Worm (Caenorhabditis elegans) whole organism, late embryonic: Measurements from ENCODE around the gene Y25C1A.13.

ENCODE experiments used
- C38D4.7 ChIP-seq: fragments of 200-800 bp; sonication (Bioruptor generic); optimal IDR thresholded peaks from 2 replicates; lab custom pipeline; 2018; ENCODE audit warnings: mild to moderate bottlenecking, missing genetic modification characterization, moderate library complexity, missing compliant biosample characterization
- K09A11.1 ChIP-seq: sonication (generic microtip); optimal IDR thresholded peaks from 2 replicates; lab custom pipeline; 2017; ENCODE audit warnings: antibody characterized with exemption, mild to moderate bottlenecking, missing genetic modification characterization, missing compliant biosample characterization; ENCODE audit not compliant: insufficient read depth
- ahr-1 ChIP-seq: sonication (generic microtip); optimal IDR thresholded peaks from 2 replicates; lab custom pipeline; 2016; ENCODE audit warnings: missing genetic modification characterization, missing compliant biosample characterization
- ama-1 ChIP-seq: fragments of 150-350 bp; optimal IDR thresholded peaks from 2 replicates; lab custom pipeline; 2014
- ceh-14 ChIP-seq: sonication (generic microtip); optimal IDR thresholded peaks from 2 replicates; lab custom pipeline; 2016; ENCODE audit warnings: missing genotype, missing genetic modification characterization, missing compliant biosample characterization
- ceh-19 ChIP-seq: fragments of 200-800 bp; sonication (Bioruptor generic); optimal IDR thresholded peaks from 2 replicates; lab custom pipeline; 2018; ENCODE audit warnings: mild to moderate bottlenecking, missing genetic modification characterization, missing compliant biosample characterization
- ceh-30 ChIP-seq: fragments of 150-350 bp; optimal IDR thresholded peaks from 2 replicates; lab custom pipeline; 2014; ENCODE audit warnings: missing biosample characterization, missing genetic modification characterization
- ceh-31 ChIP-seq: sonication (generic microtip); optimal IDR thresholded peaks from 2 replicates; lab custom pipeline; 2016; ENCODE audit warnings: missing genetic modification characterization, missing compliant biosample characterization
- ceh-48 ChIP-seq: sonication (generic microtip); optimal IDR thresholded peaks from 2 replicates; lab custom pipeline; 2016; ENCODE audit warnings: missing genetic modification characterization, inconsistent platforms, missing compliant biosample characterization
- ceh-9 ChIP-seq: sonication (generic microtip); optimal IDR thresholded peaks from 2 replicates; lab custom pipeline; 2016; ENCODE audit warnings: mild to moderate bottlenecking, missing genetic modification characterization, inconsistent platforms, missing compliant biosample characterization
- che-1 ChIP-seq: sonication (generic microtip); optimal IDR thresholded peaks from 2 replicates; lab custom pipeline; 2016; ENCODE audit warnings: mild to moderate bottlenecking, missing genetic modification characterization, missing compliant biosample characterization
- dmd-4 ChIP-seq: sonication (generic microtip); optimal IDR thresholded peaks from 2 replicates; lab custom pipeline; 2016; ENCODE audit warnings: borderline replicate concordance, missing genetic modification characterization, missing compliant biosample characterization
- elt-2 ChIP-seq: sonication (generic microtip); optimal IDR thresholded peaks from 2 replicates; lab custom pipeline; 2016; ENCODE audit warnings: missing genetic modification reagents, missing genetic modification characterization, missing compliant biosample characterization
- elt-4 ChIP-seq: sonication (generic microtip); optimal IDR thresholded peaks from 2 replicates; lab custom pipeline; 2016; ENCODE audit warnings: missing genetic modification characterization, missing compliant biosample characterization
- eyg-1 ChIP-seq: sonication (generic microtip); optimal IDR thresholded peaks from 2 replicates; lab custom pipeline; 2016; ENCODE audit warnings: missing genotype, missing genetic modification characterization, missing compliant biosample characterization
- fax-1 ChIP-seq: sonication (generic microtip); optimal IDR thresholded peaks from 2 replicates; lab custom pipeline; 2016; ENCODE audit warnings: missing genotype, missing genetic modification characterization, missing compliant biosample characterization
- fkh-10 ChIP-seq: fragments of 150-350 bp; optimal IDR thresholded peaks from 2 replicates; lab custom pipeline; 2014; ENCODE audit warnings: missing biosample characterization, missing genetic modification reagents, missing genetic modification characterization
- gmeb-2 ChIP-seq: sonication (generic microtip); optimal IDR thresholded peaks from 2 replicates; lab custom pipeline; 2016; ENCODE audit warnings: missing genetic modification characterization, inconsistent platforms, missing compliant biosample characterization
- hlh-13 ChIP-seq: fragments of 200-800 bp; sonication (Bioruptor generic); optimal IDR thresholded peaks from 2 replicates; lab custom pipeline; 2018; ENCODE audit warnings: mild to moderate bottlenecking, missing genetic modification characterization, missing compliant biosample characterization
- hlh-15 ChIP-seq: sonication (generic microtip); optimal IDR thresholded peaks from 2 replicates; lab custom pipeline; 2016; ENCODE audit warnings: missing genetic modification characterization, missing compliant biosample characterization
- hlh-6 ChIP-seq: sonication (generic microtip); optimal IDR thresholded peaks from 2 replicates; lab custom pipeline; 2016; ENCODE audit warnings: missing genotype, missing genetic modification characterization, missing compliant biosample characterization
- lim-6 ChIP-seq: sonication (generic microtip); optimal IDR thresholded peaks from 2 replicates; lab custom pipeline; 2016; ENCODE audit warnings: missing genetic modification characterization, missing compliant biosample characterization
- lin-11 ChIP-seq: fragments of 200-800 bp; sonication (Bioruptor generic); optimal IDR thresholded peaks from 2 replicates; lab custom pipeline; 2018; ENCODE audit warnings: mild to moderate bottlenecking, missing genetic modification characterization, missing compliant biosample characterization
- madf-2 ChIP-seq: sonication (generic microtip); optimal IDR thresholded peaks from 2 replicates; lab custom pipeline; 2017; ENCODE audit warnings: missing genetic modification characterization, missing compliant biosample characterization
- nhr-11 ChIP-seq: fragments of 150-350 bp; optimal IDR thresholded peaks from 2 replicates; lab custom pipeline; 2014; ENCODE audit warnings: missing biosample characterization, missing genetic modification characterization
- nhr-232 ChIP-seq: sonication (generic microtip); optimal IDR thresholded peaks from 2 replicates; lab custom pipeline; 2016; ENCODE audit warnings: missing genetic modification characterization, missing compliant biosample characterization
- npax-4 ChIP-seq: sonication (generic microtip); optimal IDR thresholded peaks from 2 replicates; lab custom pipeline; 2016; ENCODE audit warnings: missing genetic modification characterization, missing compliant biosample characterization
- pag-3 ChIP-seq: sonication (generic microtip); optimal IDR thresholded peaks from 2 replicates; lab custom pipeline; 2016; ENCODE audit warnings: missing compliant biosample characterization, missing genetic modification characterization, borderline replicate concordance
- pha-2 ChIP-seq: sonication (generic microtip); optimal IDR thresholded peaks from 2 replicates; lab custom pipeline; 2017; ENCODE audit warnings: mild to moderate bottlenecking, missing genetic modification characterization, missing compliant biosample characterization
- pha-4 ChIP-seq: fragments of 150-350 bp; optimal IDR thresholded peaks from 2 replicates; lab custom pipeline; 2018; ENCODE audit warnings: missing biosample characterization, missing genetic modification reagents, missing genetic modification characterization
- rnt-1 ChIP-seq: sonication (generic microtip); optimal IDR thresholded peaks from 2 replicates; lab custom pipeline; 2016; ENCODE audit warnings: missing genetic modification characterization, missing compliant biosample characterization
- sox-2 ChIP-seq: fragments of 200-800 bp; sonication (Bioruptor generic); IDR thresholded peaks from 2 replicates; pipeline ENCODE4 v1.3.6; 2022; ENCODE audit warnings: missing genetic modification reagents, missing genetic modification characterization, missing compliant biosample characterization
- sox-4 ChIP-seq: sonication (generic microtip); optimal IDR thresholded peaks from 2 replicates; lab custom pipeline; 2017; ENCODE audit warnings: mild to moderate bottlenecking, missing genetic modification characterization, inconsistent platforms, missing compliant biosample characterization
- tbx-7 ChIP-seq: sonication (generic microtip); optimal IDR thresholded peaks from 2 replicates; lab custom pipeline; 2016; ENCODE audit warnings: missing genotype, missing genetic modification characterization, missing compliant biosample characterization
- ttx-3 ChIP-seq: sonication (generic microtip); optimal IDR thresholded peaks from 2 replicates; lab custom pipeline; 2016; ENCODE audit warnings: missing genetic modification reagents, missing genetic modification characterization, missing compliant biosample characterization
- zip-5 ChIP-seq: sonication (generic microtip); optimal IDR thresholded peaks from 2 replicates; lab custom pipeline; 2016; ENCODE audit warnings: missing genetic modification characterization, missing compliant biosample characterization
- ztf-16 ChIP-seq: sonication (generic microtip); optimal IDR thresholded peaks from 2 replicates; lab custom pipeline; 2017; ENCODE audit warnings: missing genetic modification characterization, missing compliant biosample characterization

Y25C1A.13 gene

DNA sequence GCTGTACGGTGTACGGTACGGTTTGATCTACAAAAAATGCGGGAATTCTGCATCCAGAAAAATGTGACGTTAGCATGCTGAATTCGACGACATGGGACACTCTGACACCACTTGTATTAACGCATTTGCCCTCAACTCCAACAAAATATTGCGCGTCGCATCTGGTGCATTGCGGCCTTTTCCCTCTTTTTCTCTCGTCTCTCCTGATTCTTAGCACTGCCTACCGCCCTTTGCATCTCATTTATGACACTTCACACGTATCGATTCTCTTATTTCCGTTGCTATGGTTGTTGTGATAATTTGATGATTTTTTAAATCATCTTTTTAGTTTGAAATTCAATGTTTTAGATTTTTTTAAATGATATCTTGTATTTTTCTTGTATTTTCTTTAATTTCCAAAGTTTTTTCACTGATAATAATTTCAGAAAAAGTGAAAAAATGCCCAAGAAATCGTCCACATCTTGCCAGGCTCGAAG is 7.9 kb upstream of the Y25C1A.13 start, which contains the start of gene T10D4.6 (continued):
- TF ChIP-seq sox-2 (no peak), hlh-13 (no peak), C38D4.7 (GFP tag; lab: Kevin White, UChicago) (no peak), ceh-14 (no peak), ttx-3 (tag; lab: Kevin White, UChicago) (no peak), ceh-9 (tag; lab: Kevin White, UChicago) (no peak), fkh-10 (GFP tag; lab: Kevin White, UChicago) (no peak), che-1 (tag; lab: Kevin White, UChicago) (no peak), hlh-6 (no peak), ceh-48 (tag; lab: Kevin White, UChicago) (peak; percentile 71), ahr-1 (tag; lab: Kevin White, UChicago) (no peak), eyg-1 (tag; lab: Kevin White, UChicago) (no peak), nhr-11 (tag; lab: Kevin White, UChicago) (no peak), ztf-16 (tag; lab: Kevin White, UChicago) (no peak), pha-4 (tag; lab: Kevin White, UChicago) (no peak), tbx-7 (no peak)

DNA sequence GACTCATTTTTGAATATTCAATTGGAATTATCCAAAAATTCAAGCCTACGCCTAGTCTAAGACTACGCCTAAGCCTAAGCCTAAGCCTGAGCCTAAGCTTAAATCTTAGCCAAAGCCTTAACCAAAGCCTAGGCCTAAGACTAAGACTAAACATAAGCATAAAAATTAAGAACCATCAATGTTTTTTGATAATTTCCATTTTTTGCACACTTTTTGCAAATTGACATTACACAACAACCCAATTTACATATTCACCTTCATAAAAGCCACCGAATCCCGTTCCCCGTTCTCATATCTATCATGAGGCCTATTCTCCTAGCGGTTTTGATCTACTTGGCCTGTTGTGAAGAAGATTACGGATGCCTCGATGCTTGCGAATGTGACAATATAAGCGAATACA is 6.4 kb upstream of the Y25C1A.13 start, which contains the start of gene T10D4.7:
Gene T10D4.7, plus strand, starts transcription at position 301 of the 400 bp plus-strand sequence.
- TF ChIP-seq pag-3 (no peak), fax-1 (tag; lab: Kevin White, UChicago) (no peak), rnt-1 (tag; lab: Kevin White, UChicago) (no peak), fkh-10 (GFP tag; lab: Kevin White, UChicago) (no peak), elt-4 (tag; lab: Kevin White, UChicago) (no peak), pha-2 (no peak), gmeb-2 (tag; lab: Kevin White, UChicago) (no peak), ama-1 (lab: Kevin White, UChicago) (no peak), sox-2 (no peak), lim-6 (tag; lab: Kevin White, UChicago) (no peak)

DNA sequence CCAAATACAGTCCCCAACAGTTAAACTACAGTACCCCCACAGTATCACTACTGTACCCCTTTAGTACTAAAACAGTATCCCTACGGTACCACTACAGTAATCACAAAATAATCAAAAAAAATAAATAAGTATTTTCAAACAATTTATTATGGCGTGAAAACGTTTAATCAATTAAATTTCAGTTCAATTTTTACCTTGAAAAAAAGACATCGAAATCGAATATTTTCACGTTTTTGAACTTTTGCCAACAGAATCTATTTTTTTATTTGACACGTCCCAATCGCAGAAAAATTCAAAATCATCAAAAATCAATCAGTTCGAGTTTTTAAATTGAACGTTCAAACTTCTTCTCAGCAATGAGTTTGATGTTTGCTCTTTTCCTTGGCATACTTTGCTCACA is 2.9 kb upstream of the Y25C1A.13 start, which contains the start of gene clec-123:
Gene clec-123, plus strand, starts transcription at position 301 of the 400 bp plus-strand sequence.
- no peak for TF ChIP-seq gmeb-2 (tag; lab: Kevin White, UChicago)
- TF ChIP-seq rnt-1 (tag; lab: Kevin White, UChicago) = no peak
- no peak for TF ChIP-seq dmd-4 (tag; lab: Kevin White, UChicago)
- TF ChIP-seq ceh-30 (tag; lab: Kevin White, UChicago) = no peak

DNA sequence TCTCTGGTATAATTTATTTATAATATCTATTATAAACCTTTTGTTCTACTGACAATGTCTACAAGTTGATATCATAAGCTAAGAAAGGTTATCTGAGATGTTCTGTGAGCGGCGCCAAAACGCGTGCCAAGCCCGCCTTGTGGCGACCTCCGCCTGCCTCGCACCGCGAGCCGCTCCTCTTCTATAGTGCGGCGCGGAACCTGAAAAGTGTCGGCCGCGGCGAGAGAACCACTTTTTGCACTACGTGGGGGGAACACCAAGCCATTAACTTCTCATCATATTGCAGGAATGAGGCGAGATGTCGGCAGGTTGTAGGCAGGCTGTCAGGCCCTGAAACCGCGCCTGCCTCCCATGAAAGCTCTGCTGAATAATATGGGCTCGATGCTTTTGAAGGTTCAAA is 2.2 kb upstream of the Y25C1A.13 start:
- TF ChIP-seq lin-11 (no peak), ztf-16 (tag; lab: Kevin White, UChicago) (no peak), madf-2 (no peak), npax-4 (no peak), sox-4 (tag; lab: Kevin White, UChicago) (no peak), elt-2 (tag; lab: Kevin White, UChicago) (no peak), nhr-232 (no peak), hlh-15 (tag; lab: Kevin White, UChicago) (no peak), K09A11.1 (tag; lab: Kevin White, UChicago) (no peak), rnt-1 (tag; lab: Kevin White, UChicago) (no peak), sox-2 (no peak), ceh-19 (no peak), ama-1 (lab: Kevin White, UChicago) (no peak), zip-5 (no peak), ceh-31 (tag; lab: Kevin White, UChicago) (no peak)
